Worm (Caenorhabditis elegans) whole organism, midembryonic: ENCODE results near the gene D1044.4.

ENCODE experiments used
- flt-1 ChIP-seq: fragments of 200-800 bp; sonication (Bioruptor generic); IDR thresholded peaks from 2 replicates; pipeline ENCODE4 v1.3.6; 2022; ENCODE audit warnings: missing genetic modification characterization, missing compliant biosample characterization
- med-1 ChIP-seq: sonication (generic microtip); optimal IDR thresholded peaks from 2 replicates; lab custom pipeline; 2017; ENCODE audit warnings: missing genetic modification characterization, mild to moderate bottlenecking, missing compliant biosample characterization, antibody characterized with exemption, missing genetic modification reagents; ENCODE audit not compliant: insufficient read depth
- ref-1 ChIP-seq: fragments of 200-800 bp; sonication (Bioruptor generic); conservative IDR thresholded peaks from 2 replicates; pipeline ENCODE4 v1.3.6; 2022; ENCODE audit warnings: missing genetic modification reagents, missing genetic modification characterization, missing compliant biosample characterization
- ztf-29 ChIP-seq: fragments of 200-800 bp; sonication (Bioruptor generic); IDR thresholded peaks from 2 replicates; pipeline ENCODE4 v1.3.6; 2022; ENCODE audit warnings: missing genetic modification reagents, missing genetic modification characterization, missing compliant biosample characterization

DNA sequence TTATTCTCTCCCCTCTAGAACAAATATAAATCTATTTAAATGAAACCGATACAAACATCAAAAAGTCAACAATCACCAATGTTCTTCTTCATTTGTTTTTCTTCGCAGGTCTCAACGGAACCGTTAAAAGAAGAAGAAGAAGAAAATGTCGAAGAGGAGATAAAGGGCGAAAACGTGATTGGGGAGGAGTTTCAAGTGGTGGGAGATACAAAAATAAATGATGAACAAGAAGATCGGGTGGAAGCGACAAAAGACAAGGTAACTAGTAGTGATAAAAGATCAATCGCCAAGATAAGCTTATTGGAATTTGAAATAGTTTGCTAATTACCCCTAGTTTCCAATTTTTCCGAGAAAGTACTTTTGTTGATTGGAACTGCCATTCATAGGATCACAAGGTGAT, 28.4 kb upstream of the D1044.4 start:
- no peak for TF ChIP-seq ref-1
- no peak for TF ChIP-seq flt-1 (GFP tag; lab: Robert Waterston, UW)
- no peak for TF ChIP-seq ztf-29 (GFP tag; lab: Robert Waterston, UW)
- TF ChIP-seq med-1 = no peak
